Fruit fly (Drosophila melanogaster) whole organism: ENCODE data around the gene h-cup.

Source experiments
- Dll ChIP-seq: fragments of >200 bp; optimal IDR thresholded peaks from 2 replicates; lab custom pipeline; 2017
- EcR ChIP-seq, 2 experiments: fragments of >200 bp; optimal IDR thresholded peaks; 2 replicates each; lab custom pipeline; 2017; ENCODE audit warnings: missing biosample characterization in 2 of 2, missing genetic modification characterization in 2 of 2, missing genetic modification reagents in 2 of 2
- pan ChIP-seq: fragments of >200 bp; optimal IDR thresholded peaks from 2 replicates; lab custom pipeline; 2017
- psq ChIP-seq: fragments of >200 bp; optimal IDR thresholded peaks from 2 replicates; lab custom pipeline; 2017
- usp ChIP-seq: fragments of >200 bp; optimal IDR thresholded peaks from 2 replicates; lab custom pipeline; 2017; ENCODE audit warnings: missing biosample characterization, missing genetic modification characterization, mixed read lengths

- TF ChIP-seq usp (no peak), EcR (GFP tag; optimal IDR thresholded peaks at IDR 0.05; lab: Kevin White, UChicago) (no peak), pan (lab: Kevin White, UChicago) (no peak), Dll (no peak), psq (lab: Kevin White, UChicago) (no peak)
These were observed 43.6 kb downstream of the h-cup start for dm6 chr3R:15339111-15339510.
